3 worm cellular contexts compared by ENCODE assay signal in genomic region chrII:6250782-6251461, ce11.
TF ChIP-seq lines count a peak whose summit lies in the region.

Gene phb-2, plus strand, starts transcription at chrII:6251411.

TF ChIP-seq in whole organism, L1 larva, 84 proteins besides CTCF, POLR2A, EP300 and RAD21 (continued from another document and continues in another):
- TF ChIP-seq lin-35 (GFP tag; optimal IDR thresholded peaks at IDR 0.05; lab: Kevin White, UChicago) (peak; percentile 98 to 100), ceh-63 (GFP tag; optimal IDR thresholded peaks at IDR 0.05; lab: Kevin White, UChicago) (no peak), lin-13 (GFP tag; optimal IDR thresholded peaks at IDR 0.05; lab: Kevin White, UChicago) (peak; percentile 70), tbx-2 (tag; optimal IDR thresholded peaks at IDR 0.05; lab: Kevin White, UChicago) (peak; percentile 80), dsc-1 (tag; optimal IDR thresholded peaks at IDR 0.05; lab: Kevin White, UChicago) (peak; percentile 44), nhr-20 (tag; optimal IDR thresholded peaks at IDR 0.05; lab: Kevin White, UChicago) (peak; percentile 79), lin-14 (GFP tag; optimal IDR thresholded peaks at IDR 0.05; lab: Kevin White, UChicago) (peak; percentile 73), dpl-1 (GFP tag; optimal IDR thresholded peaks at IDR 0.05; lab: Kevin White, UChicago) (peak; percentile 97 to 98 (median 97)), sup-37 (GFP tag; optimal IDR thresholded peaks at IDR 0.05; lab: Kevin White, UChicago) (no peak), tlp-1 (tag; optimal IDR thresholded peaks at IDR 0.05; lab: Kevin White, UChicago) (no peak), unc-130 (tag; optimal IDR thresholded peaks at IDR 0.05; lab: Kevin White, UChicago) (peak; percentile 82), skn-1 (tag; optimal IDR thresholded peaks at IDR 0.05; lab: Kevin White, UChicago) (peak; percentile 87), nhr-11 (tag; optimal IDR thresholded peaks at IDR 0.05; lab: Kevin White, UChicago) (peak; percentile 46), alr-1 (tag; optimal IDR thresholded peaks at IDR 0.05; lab: Kevin White, UChicago; ENCODE audit: borderline replicate concordance) (no peak), Y116A8C.19 (tag; optimal IDR thresholded peaks at IDR 0.05; lab: Kevin White, UChicago; ENCODE audit: borderline replicate concordance) (no peak), ztf-11 (tag; optimal IDR thresholded peaks at IDR 0.05; lab: Kevin White, UChicago) (no peak), swsn-7 (tag; optimal IDR thresholded peaks at IDR 0.05; lab: Kevin White, UChicago) (peak; percentile 70), efl-3 (GFP tag; optimal IDR thresholded peaks at IDR 0.05; lab: Kevin White, UChicago) (no peak), unc-98 (GFP tag; IDR thresholded peaks at IDR 0.05; lab: Robert Waterston, UW) (no peak), zip-4 (GFP tag; optimal IDR thresholded peaks at IDR 0.05; lab: Kevin White, UChicago) (no peak), C16A3.4 (tag; optimal IDR thresholded peaks at IDR 0.05; lab: Kevin White, UChicago) (peak; percentile 79), mdl-1 (tag; optimal IDR thresholded peaks at IDR 0.05; lab: Kevin White, UChicago) (peak in 1 of 2 experiments; percentile 78), nhr-90 (tag; optimal IDR thresholded peaks at IDR 0.05; lab: Kevin White, UChicago; ENCODE audit: poor library complexity) (peak; percentile 73), nhr-237 (tag; optimal IDR thresholded peaks at IDR 0.05; lab: Kevin White, UChicago) (no peak), nhr-71 (tag; optimal IDR thresholded peaks at IDR 0.05; lab: Kevin White, UChicago) (peak; percentile 88), nhr-28 (tag; optimal IDR thresholded peaks at IDR 0.05; lab: Kevin White, UChicago) (no peak), unc-86 (tag; optimal IDR thresholded peaks at IDR 0.05; lab: Kevin White, UChicago) (peak; percentile 63), nhr-77 (tag; optimal IDR thresholded peaks at IDR 0.05; lab: Kevin White, UChicago) (peak; percentile 43), pqm-1 (tag; optimal IDR thresholded peaks at IDR 0.05; lab: Kevin White, UChicago) (no peak), lin-39 (tag; optimal IDR thresholded peaks at IDR 0.05; lab: Kevin White, UChicago) (no peak), vab-15 (tag; optimal IDR thresholded peaks at IDR 0.05; lab: Kevin White, UChicago) (peak; percentile 16), nhr-47 (tag; optimal IDR thresholded peaks at IDR 0.05; lab: Kevin White, UChicago) (peak; percentile 82), ama-1 (optimal IDR thresholded peaks at IDR 0.05; lab: Kevin White, UChicago) (peak; percentile 6), lsy-2 (tag; optimal IDR thresholded peaks at IDR 0.05; lab: Kevin White, UChicago) (peak; percentile 86 to 94), elt-3 (tag; optimal IDR thresholded peaks at IDR 0.05; lab: Kevin White, UChicago) (peak in 2 of 6 experiments; percentile 59 to 73), ceh-90 (tag; optimal IDR thresholded peaks at IDR 0.05; lab: Kevin White, UChicago) (no peak), sox-4 (tag; optimal IDR thresholded peaks at IDR 0.05; lab: Kevin White, UChicago) (peak; percentile 3), nhr-84 (tag; optimal IDR thresholded peaks at IDR 0.05; lab: Kevin White, UChicago) (no peak), nhr-19 (GFP tag; conservative IDR thresholded peaks at IDR 0.05; lab: Robert Waterston, UW) (peak; percentile 79), elt-2 (tag; optimal IDR thresholded peaks at IDR 0.05; lab: Kevin White, UChicago) (no peak), rnt-1 (tag; optimal IDR thresholded peaks at IDR 0.05; lab: Kevin White, UChicago) (peak; percentile 84), lin-15B (tag; optimal IDR thresholded peaks at IDR 0.05; lab: Kevin White, UChicago) (peak; percentile 72), pag-3 (tag; optimal IDR thresholded peaks at IDR 0.05; lab: Kevin White, UChicago; ENCODE audit: borderline replicate concordance, insufficient read depth) (no peak), mef-2 (tag; optimal IDR thresholded peaks at IDR 0.05; lab: Kevin White, UChicago) (no peak)

TF ChIP-seq in whole organism, L3 larva, 47 proteins besides CTCF, POLR2A, EP300 and RAD21 (continued from another document):
- TF ChIP-seq jun-1 (tag; optimal IDR thresholded peaks at IDR 0.05; lab: Kevin White, UChicago), result peak; percentile 18
- no peak for TF ChIP-seq nhr-12 (tag; optimal IDR thresholded peaks at IDR 0.05; lab: Kevin White, UChicago)
- peak; percentile 84 for TF ChIP-seq lin-15B (tag; optimal IDR thresholded peaks at IDR 0.05; lab: Kevin White, UChicago)
- peak; percentile 11 for TF ChIP-seq pqm-1 (tag; optimal IDR thresholded peaks at IDR 0.05; lab: Kevin White, UChicago)
- peak; percentile 72 for TF ChIP-seq skn-1 (tag; optimal IDR thresholded peaks at IDR 0.05; lab: Kevin White, UChicago)
- TF ChIP-seq elt-2 (tag; optimal IDR thresholded peaks at IDR 0.05; lab: Kevin White, UChicago), result peak; percentile 51
- TF ChIP-seq egl-5 (tag; optimal IDR thresholded peaks at IDR 0.05; lab: Kevin White, UChicago), result peak; percentile 89
- TF ChIP-seq egl-27 (tag; optimal IDR thresholded peaks at IDR 0.05; lab: Kevin White, UChicago), result peak; percentile 8

TF ChIP-seq in whole organism, young adult, 124 proteins besides CTCF, POLR2A, EP300 and RAD21 (continued from another document):
- TF ChIP-seq K11D2.4 (GFP tag; IDR thresholded peaks at IDR 0.05; lab: Robert Waterston, UW), result no peak
- TF ChIP-seq rpc-1 (optimal IDR thresholded peaks at IDR 0.05; lab: Kevin White, UChicago), result no peak
- TF ChIP-seq rpc-1 (tag; optimal IDR thresholded peaks at IDR 0.05; lab: Kevin White, UChicago), result no peak
- TF ChIP-seq lin-26 (GFP tag; IDR thresholded peaks at IDR 0.05; lab: Robert Waterston, UW), result peak; percentile 26; the same call in 1 of the 2 replicates
- TF ChIP-seq rec-8 (tag; optimal IDR thresholded peaks at IDR 0.05; lab: Kevin White, UChicago), result no peak
- peak; percentile 19 for TF ChIP-seq snpc-3.4 (tag; optimal IDR thresholded peaks at IDR 0.05; lab: Kevin White, UChicago)
- TF ChIP-seq ccch-3 (GFP tag; optimal IDR thresholded peaks at IDR 0.05; lab: Kevin White, UChicago), result peak; percentile 2
- TF ChIP-seq snpc-4 (GFP tag; optimal IDR thresholded peaks at IDR 0.05; lab: Kevin White, UChicago), result no peak
- peak; percentile 5 to 51 (median 15) for TF ChIP-seq snpc-4 (tag; optimal IDR thresholded peaks at IDR 0.05; lab: Kevin White, UChicago)
- no peak for TF ChIP-seq F52B5.7 (tag; optimal IDR thresholded peaks at IDR 0.05; lab: Kevin White, UChicago)
- TF ChIP-seq Y95B8A.8 (GFP tag; IDR thresholded peaks at IDR 0.05; lab: Robert Waterston, UW), result no peak
- TF ChIP-seq somi-1 (GFP tag; optimal IDR thresholded peaks at IDR 0.05; lab: Kevin White, UChicago), result no peak
- TF ChIP-seq B0019.2 (GFP tag; conservative IDR thresholded peaks at IDR 0.05; lab: Robert Waterston, UW), result no peak
- peak; percentile 64 for TF ChIP-seq snpc-1.3 (tag; optimal IDR thresholded peaks at IDR 0.05; lab: Kevin White, UChicago; ENCODE audit: insufficient read depth)
- TF ChIP-seq hrde-1 (tag; optimal IDR thresholded peaks at IDR 0.05; lab: Kevin White, UChicago; ENCODE audit: borderline replicate concordance), result no peak
- TF ChIP-seq unc-130 (GFP tag; optimal IDR thresholded peaks at IDR 0.05; lab: Kevin White, UChicago), result no peak
- TF ChIP-seq tlf-1 (GFP tag; optimal IDR thresholded peaks at IDR 0.05; lab: Kevin White, UChicago), result no peak
- no peak for TF ChIP-seq zim-3 (tag; optimal IDR thresholded peaks at IDR 0.05; lab: Kevin White, UChicago)
- peak; percentile 55 for TF ChIP-seq madf-6 (GFP tag; IDR thresholded peaks at IDR 0.05; lab: Robert Waterston, UW)
- peak; percentile 93 for TF ChIP-seq lin-54 (GFP tag; optimal IDR thresholded peaks at IDR 0.05; lab: Kevin White, UChicago)
- no peak for TF ChIP-seq ztf-6 (GFP tag; IDR thresholded peaks at IDR 0.05; lab: Robert Waterston, UW)
- TF ChIP-seq F49E8.2 (tag; optimal IDR thresholded peaks at IDR 0.05; lab: Kevin White, UChicago; ENCODE audit: insufficient read depth), result peak; percentile 17
- TF ChIP-seq aptf-3 (GFP tag; IDR thresholded peaks at IDR 0.05; lab: Robert Waterston, UW), result no peak
- no peak for TF ChIP-seq akir-1 (GFP tag; optimal IDR thresholded peaks at IDR 0.05; lab: Kevin White, UChicago)
- TF ChIP-seq athp-1 (tag; optimal IDR thresholded peaks at IDR 0.05; lab: Kevin White, UChicago), result no peak
- no peak for TF ChIP-seq him-1 (tag; optimal IDR thresholded peaks at IDR 0.05; lab: Kevin White, UChicago)
- TF ChIP-seq nfyb-1 (GFP tag; IDR thresholded peaks at IDR 0.05; lab: Robert Waterston, UW), result peak; percentile 58; the same call in 1 of the 2 replicates
- TF ChIP-seq lin-40 (tag; optimal IDR thresholded peaks at IDR 0.05; lab: Kevin White, UChicago), result peak; percentile 38
- TF ChIP-seq egrh-3 (GFP tag; IDR thresholded peaks at IDR 0.05; lab: Robert Waterston, UW), result no peak
- no peak for TF ChIP-seq sdz-38 (tag; optimal IDR thresholded peaks at IDR 0.05; lab: Kevin White, UChicago)
- TF ChIP-seq bed-2 (GFP tag; IDR thresholded peaks at IDR 0.05; lab: Robert Waterston, UW), result no peak
- TF ChIP-seq F57A8.1 (GFP tag; optimal IDR thresholded peaks at IDR 0.05; lab: Kevin White, UChicago), result no peak
- TF ChIP-seq ztf-26 (tag; optimal IDR thresholded peaks at IDR 0.05; lab: Kevin White, UChicago), result no peak
- peak; percentile 25 for TF ChIP-seq K12H6.12 (tag; optimal IDR thresholded peaks at IDR 0.05; lab: Kevin White, UChicago)
- no peak for TF ChIP-seq hsf-1 (GFP tag; IDR thresholded peaks at IDR 0.05; lab: Robert Waterston, UW)
- TF ChIP-seq nhr-120 (GFP tag; IDR thresholded peaks at IDR 0.05; lab: Robert Waterston, UW), result no peak
- TF ChIP-seq ceh-79 (tag; optimal IDR thresholded peaks at IDR 0.05; lab: Kevin White, UChicago), result no peak
- peak; percentile 59 for TF ChIP-seq ekl-4 (GFP tag; IDR thresholded peaks at IDR 0.05; lab: Robert Waterston, UW)
- peak; percentile 51 for TF ChIP-seq pha-4 (tag; optimal IDR thresholded peaks at IDR 0.05; lab: Kevin White, UChicago)
- no peak for TF ChIP-seq hmg-20 (GFP tag; IDR thresholded peaks at IDR 0.05; lab: Robert Waterston, UW)
- TF ChIP-seq ceh-58 (GFP tag; IDR thresholded peaks at IDR 0.05; lab: Robert Waterston, UW), result no peak
- peak; percentile 31; the same call in 1 of the 2 replicates for TF ChIP-seq rcor-1 (GFP tag; IDR thresholded peaks at IDR 0.05; lab: Robert Waterston, UW)
- TF ChIP-seq attf-3 (GFP tag; conservative IDR thresholded peaks at IDR 0.05; lab: Robert Waterston, UW), result no peak
- TF ChIP-seq T26A5.8 (tag; optimal IDR thresholded peaks at IDR 0.05; lab: Kevin White, UChicago), result no peak
- no peak for TF ChIP-seq B0261.1 (tag; optimal IDR thresholded peaks at IDR 0.05; lab: Kevin White, UChicago)
- no peak for TF ChIP-seq madf-10 (tag; optimal IDR thresholded peaks at IDR 0.05; lab: Kevin White, UChicago)
- TF ChIP-seq ceh-91 (GFP tag; IDR thresholded peaks at IDR 0.05; lab: Robert Waterston, UW), result peak; percentile 52
- TF ChIP-seq mel-28 (tag; optimal IDR thresholded peaks at IDR 0.05; lab: Kevin White, UChicago; ENCODE audit: borderline replicate concordance), result no peak
- no peak for TF ChIP-seq snpc-1.1 (tag; optimal IDR thresholded peaks at IDR 0.05; lab: Kevin White, UChicago; ENCODE audit: insufficient read depth)
- peak; percentile 39; the same call in 1 of the 2 replicates for TF ChIP-seq C17E4.6 (GFP tag; IDR thresholded peaks at IDR 0.05; lab: Robert Waterston, UW)
- no peak for TF ChIP-seq egl-18 (GFP tag; IDR thresholded peaks at IDR 0.05; lab: Robert Waterston, UW)
- TF ChIP-seq nhr-80 (tag; optimal IDR thresholded peaks at IDR 0.05; lab: Kevin White, UChicago), result peak; percentile 13
- TF ChIP-seq B0336.3 (GFP tag; IDR thresholded peaks at IDR 0.05; lab: Robert Waterston, UW), result no peak
- TF ChIP-seq nhr-179 (tag; optimal IDR thresholded peaks at IDR 0.05; lab: Kevin White, UChicago), result no peak
- TF ChIP-seq madf-3 (GFP tag; IDR thresholded peaks at IDR 0.05; lab: Robert Waterston, UW), result no peak
- no peak for TF ChIP-seq let-607 (tag; optimal IDR thresholded peaks at IDR 0.05; lab: Kevin White, UChicago)
- TF ChIP-seq efl-1 (GFP tag; optimal IDR thresholded peaks at IDR 0.05; lab: Kevin White, UChicago), result peak; percentile 83
- TF ChIP-seq atf-7 (tag; optimal IDR thresholded peaks at IDR 0.05; lab: Kevin White, UChicago), result no peak
- TF ChIP-seq F23B12.7 (tag; optimal IDR thresholded peaks at IDR 0.05; lab: Kevin White, UChicago; ENCODE audit: insufficient read depth), result peak; percentile 95
- TF ChIP-seq tbx-9 (tag; optimal IDR thresholded peaks at IDR 0.05; lab: Kevin White, UChicago; ENCODE audit: borderline replicate concordance), result no peak
- no peak for TF ChIP-seq repo-1 (tag; optimal IDR thresholded peaks at IDR 0.05; lab: Kevin White, UChicago)
- TF ChIP-seq attf-5 (GFP tag; optimal IDR thresholded peaks at IDR 0.05; lab: Kevin White, UChicago), result peak; percentile 77
- no peak for TF ChIP-seq gei-17 (GFP tag; optimal IDR thresholded peaks at IDR 0.05; lab: Kevin White, UChicago)
- peak; percentile 75 for TF ChIP-seq mcd-1 (GFP tag; IDR thresholded peaks at IDR 0.05; lab: Robert Waterston, UW)
- TF ChIP-seq C06A6.2 (GFP tag; conservative IDR thresholded peaks at IDR 0.05; lab: Robert Waterston, UW), result no peak
- no peak for TF ChIP-seq ceh-40 (GFP tag; IDR thresholded peaks at IDR 0.05; lab: Robert Waterston, UW)
- no peak for TF ChIP-seq chd-7 (tag; optimal IDR thresholded peaks at IDR 0.05; lab: Kevin White, UChicago)
- peak; percentile 75 for TF ChIP-seq dpl-1 (GFP tag; optimal IDR thresholded peaks at IDR 0.05; lab: Kevin White, UChicago)
- TF ChIP-seq let-526 (GFP tag; IDR thresholded peaks at IDR 0.05; lab: Robert Waterston, UW), result 0 out of 2 replicates have a peak, but pooled peaks have one; percentile 7
- no peak for TF ChIP-seq F10E7.11 (tag; optimal IDR thresholded peaks at IDR 0.05; lab: Kevin White, UChicago)
- no peak for TF ChIP-seq ztf-22 (GFP tag; optimal IDR thresholded peaks at IDR 0.05; lab: Kevin White, UChicago)
- TF ChIP-seq pbrm-1 (GFP tag; IDR thresholded peaks at IDR 0.05; lab: Robert Waterston, UW), result peak; percentile 48; the same call in 1 of the 2 replicates
- no peak for TF ChIP-seq Y53F4B.3 (GFP tag; IDR thresholded peaks at IDR 0.05; lab: Robert Waterston, UW)
- no peak for TF ChIP-seq cebp-2 (GFP tag; IDR thresholded peaks at IDR 0.05; lab: Robert Waterston, UW)
- TF ChIP-seq nhr-27 (tag; optimal IDR thresholded peaks at IDR 0.05; lab: Kevin White, UChicago), result no peak
